Worm (Caenorhabditis elegans) whole organism, L4/young adult: Measurements from ENCODE around the gene F22B5.6.

ENCODE experiments used
- dao-5 ChIP-seq: sonication (generic microtip); optimal IDR thresholded peaks from 2 replicates; lab custom pipeline; 2016; ENCODE audit warnings: missing genotype, missing genetic modification characterization, moderate library complexity, missing compliant biosample characterization
- him-1 ChIP-seq: sonication (generic microtip); optimal IDR thresholded peaks from 2 replicates; lab custom pipeline; 2016; ENCODE audit warnings: missing genotype, missing genetic modification reagents, missing genetic modification characterization, missing compliant biosample characterization

ce11 chrII:8457438-8457837 lies 1.4 kb upstream of the F22B5.6 start, which contains the start of gene zyg-9:
- TF ChIP-seq him-1 (tag; lab: Kevin White, UChicago) (no peak), dao-5 (no peak)
